Fruit fly (Drosophila melanogaster) whole organism, embryonic: ENCODE results near the gene CG4951.
A peak's percentile ranks its signal among the peaks of the same experiment; 100 is the strongest.

Source experiments
- Adf1 ChIP-seq: fragments of 200-800 bp; sonication (Bioruptor generic); IDR thresholded peaks from 2 replicates; pipeline ENCODE4 v1.3.6; 2022; ENCODE audit warnings: missing biosample characterization, missing genetic modification characterization
- CG10321 ChIP-seq: fragments of 200-800 bp; sonication (Bioruptor generic); IDR thresholded peaks from 2 replicates; pipeline ENCODE4 v1.3.6; 2022; ENCODE audit warnings: missing biosample characterization, missing genetic modification characterization
- CG10979 ChIP-seq: fragments of 200-800 bp; sonication (Bioruptor generic); optimal IDR thresholded peaks from 2 replicates; lab custom pipeline; 2018; ENCODE audit warnings: missing biosample characterization, mild to moderate bottlenecking, missing genetic modification characterization, moderate library complexity
- CG11093 ChIP-seq: fragments of 200-800 bp; sonication (Bioruptor generic); IDR thresholded peaks from 3 replicates; pipeline ENCODE4 v1.3.6; 2022; ENCODE audit warnings: missing biosample characterization, missing genetic modification characterization
- CG13775 ChIP-seq: fragments of 200-800 bp; sonication (Bioruptor generic); optimal IDR thresholded peaks from 3 replicates; lab custom pipeline; 2017; ENCODE audit warnings: missing biosample characterization, mild to moderate bottlenecking, missing genetic modification characterization
- CG15269 ChIP-seq: fragments of 200-800 bp; sonication (Bioruptor generic); optimal IDR thresholded peaks from 2 replicates; lab custom pipeline; 2018; ENCODE audit warnings: missing biosample characterization, mild to moderate bottlenecking, missing genetic modification characterization, moderate library complexity
- CG1602 ChIP-seq: fragments of 200-800 bp; sonication (Bioruptor generic); optimal IDR thresholded peaks from 3 replicates; lab custom pipeline; 2016; ENCODE audit warnings: missing biosample characterization, missing genetic modification characterization
- CG1647 ChIP-seq: fragments of 200-800 bp; sonication (Bioruptor generic); optimal IDR thresholded peaks from 3 replicates; lab custom pipeline; 2016; ENCODE audit warnings: missing biosample characterization, missing genetic modification characterization
- CG17361 ChIP-seq: fragments of 200-800 bp; sonication (Bioruptor generic); IDR thresholded peaks from 3 replicates; pipeline ENCODE4 v1.3.6; 2022; ENCODE audit warnings: missing biosample characterization, missing genetic modification characterization
- CG17912 ChIP-seq: fragments of 200-800 bp; sonication (Bioruptor generic); optimal IDR thresholded peaks from 2 replicates; lab custom pipeline; 2018; ENCODE audit warnings: missing biosample characterization, mild to moderate bottlenecking, missing genetic modification characterization
- CG33557 ChIP-seq: fragments of 200-800 bp; sonication (Bioruptor generic); optimal IDR thresholded peaks from 2 replicates; lab custom pipeline; 2019; ENCODE audit warnings: missing biosample characterization, mild to moderate bottlenecking, missing genetic modification characterization, moderate library complexity
- CG34422 ChIP-seq: fragments of 200-800 bp; sonication (Bioruptor generic); IDR thresholded peaks from 3 replicates; pipeline ENCODE4 v1.3.6; 2022; ENCODE audit warnings: missing biosample characterization, missing genetic modification characterization
- CG4282 ChIP-seq: fragments of 200-800 bp; sonication (Bioruptor generic); optimal IDR thresholded peaks from 2 replicates; lab custom pipeline; 2016; ENCODE audit warnings: missing biosample characterization, missing genetic modification characterization
- CG4707 ChIP-seq: fragments of 200-800 bp; sonication (Bioruptor generic); optimal IDR thresholded peaks from 2 replicates; lab custom pipeline; 2018; ENCODE audit warnings: missing biosample characterization, mild to moderate bottlenecking, missing genetic modification characterization, moderate library complexity
- CG4854 ChIP-seq: fragments of 200-800 bp; sonication (Bioruptor generic); optimal IDR thresholded peaks from 2 replicates; lab custom pipeline; 2016; ENCODE audit warnings: missing biosample characterization, missing genetic modification characterization, inconsistent platforms
- CG5953 ChIP-seq: fragments of 200-800 bp; sonication (Bioruptor generic); IDR thresholded peaks from 2 replicates; pipeline ENCODE4 v1.3.6; 2022; ENCODE audit warnings: missing biosample characterization, missing genetic modification characterization
- CG6175 ChIP-seq: fragments of 200-800 bp; sonication (Bioruptor generic); IDR thresholded peaks from 3 replicates; pipeline ENCODE4 v1.3.6; 2022; ENCODE audit warnings: missing biosample characterization, missing genetic modification characterization
- CG7271 ChIP-seq: fragments of 200-800 bp; sonication (Bioruptor generic); optimal IDR thresholded peaks from 2 replicates; lab custom pipeline; 2018; ENCODE audit warnings: missing biosample characterization, mild to moderate bottlenecking, missing genetic modification characterization, moderate library complexity
- CG7372 ChIP-seq: fragments of 200-800 bp; sonication (Bioruptor generic); IDR thresholded peaks from 2 replicates; pipeline ENCODE4 v1.3.6; 2022; ENCODE audit warnings: missing biosample characterization, missing genetic modification characterization
- CG8281 ChIP-seq: fragments of 200-800 bp; sonication (Bioruptor generic); optimal IDR thresholded peaks from 2 replicates; lab custom pipeline; 2018; ENCODE audit warnings: missing biosample characterization, mild to moderate bottlenecking, missing genetic modification characterization, moderate library complexity
- CG8924 ChIP-seq: fragments of 200-800 bp; optimal IDR thresholded peaks from 3 replicates; lab custom pipeline; 2019; ENCODE audit warnings: missing biosample characterization, mild to moderate bottlenecking, missing genetic modification characterization, moderate library complexity
- CG9727 ChIP-seq: fragments of 200-800 bp; sonication (Bioruptor generic); optimal IDR thresholded peaks from 3 replicates; lab custom pipeline; 2017; ENCODE audit warnings: missing biosample characterization, mild to moderate bottlenecking, missing genetic modification characterization
- Dek ChIP-seq: fragments of 200-800 bp; sonication (Bioruptor generic); optimal IDR thresholded peaks from 3 replicates; lab custom pipeline; 2019; ENCODE audit warnings: missing biosample characterization, mild to moderate bottlenecking, missing genetic modification characterization, moderate library complexity
- Dref ChIP-seq: fragments of 200-800 bp; sonication (Bioruptor generic); IDR thresholded peaks from 2 replicates; pipeline ENCODE4 v1.3.6; 2022; ENCODE audit warnings: missing biosample characterization, missing genetic modification characterization
- MBD-R2 ChIP-seq: fragments of 200-800 bp; sonication (Bioruptor generic); IDR thresholded peaks from 2 replicates; pipeline ENCODE4 v1.3.6; 2022; ENCODE audit warnings: missing biosample characterization, missing genetic modification characterization
- Oaz ChIP-seq: fragments of 200-800 bp; sonication (Bioruptor generic); IDR thresholded peaks from 2 replicates; pipeline ENCODE4 v1.3.6; 2022; ENCODE audit warnings: missing biosample characterization, missing genetic modification characterization
- Optix ChIP-seq: fragments of 200-800 bp; sonication (Bioruptor generic); IDR thresholded peaks from 3 replicates; pipeline ENCODE4 v1.3.6; 2022; ENCODE audit warnings: missing biosample characterization, missing genetic modification characterization
- PHDP ChIP-seq: fragments of 200-800 bp; sonication (Bioruptor generic); optimal IDR thresholded peaks from 3 replicates; lab custom pipeline; 2018; ENCODE audit warnings: missing biosample characterization, mild to moderate bottlenecking, missing genetic modification characterization, moderate library complexity
- Side ChIP-seq: fragments of 200-800 bp; sonication (Bioruptor generic); optimal IDR thresholded peaks from 2 replicates; lab custom pipeline; 2016; ENCODE audit warnings: missing biosample characterization, missing genetic modification characterization
- Sry-δ ChIP-seq: fragments of 200-800 bp; sonication (Bioruptor generic); optimal IDR thresholded peaks from 2 replicates; lab custom pipeline; 2016; ENCODE audit warnings: missing biosample characterization, missing genetic modification characterization
- Xbp1 ChIP-seq: fragments of 200-800 bp; sonication (Bioruptor generic); optimal IDR thresholded peaks from 3 replicates; lab custom pipeline; 2016; ENCODE audit warnings: missing biosample characterization, mild to moderate bottlenecking, missing genetic modification characterization
- ab ChIP-seq: fragments of 200-800 bp; sonication (Bioruptor generic); optimal IDR thresholded peaks from 2 replicates; lab custom pipeline; 2016; ENCODE audit warnings: missing biosample characterization, missing genetic modification characterization
- aop ChIP-seq: fragments of 200-800 bp; sonication (Bioruptor generic); IDR thresholded peaks from 2 replicates; pipeline ENCODE4 v1.3.6; 2022; ENCODE audit warnings: missing biosample characterization, missing genetic modification characterization
- crp ChIP-seq, 2 experiments: fragments of 200-800 bp; sonication (Bioruptor generic); optimal IDR thresholded peaks; 2 replicates in 1 of 2; 3 replicates in 1 of 2; lab custom pipeline; 2017; ENCODE audit warnings: missing biosample characterization in 2 of 2, missing genetic modification characterization in 2 of 2, mild to moderate bottlenecking in 1 of 2, moderate library complexity in 1 of 2
- dpn ChIP-seq, 2 experiments: fragments of 200-800 bp; sonication (Bioruptor generic); optimal IDR thresholded peaks; 3 replicates each; lab custom pipeline; 2016; ENCODE audit warnings: missing biosample characterization in 2 of 2, missing genetic modification characterization in 2 of 2
- eve ChIP-seq, 2 experiments: fragments of >200 bp; optimal IDR thresholded peaks; 2 replicates each; lab custom pipeline; 2017; ENCODE audit warnings: missing biosample characterization in 2 of 2, missing genetic modification characterization in 2 of 2
- fru ChIP-seq: fragments of >200 bp; optimal IDR thresholded peaks from 2 replicates; lab custom pipeline; 2017
- ftz-f1 ChIP-seq: fragments of 200-800 bp; sonication (Bioruptor generic); optimal IDR thresholded peaks from 2 replicates; lab custom pipeline; 2016; ENCODE audit warnings: missing biosample characterization, missing genetic modification characterization
- grau ChIP-seq: fragments of 200-800 bp; optimal IDR thresholded peaks from 3 replicates; lab custom pipeline; 2019; ENCODE audit warnings: missing biosample characterization, mild to moderate bottlenecking, missing genetic modification characterization, moderate library complexity
- grn ChIP-seq: fragments of 200-800 bp; sonication (Bioruptor generic); optimal IDR thresholded peaks from 3 replicates; lab custom pipeline; 2017; ENCODE audit warnings: missing biosample characterization, missing genetic modification characterization
- gsb-n ChIP-seq: fragments of 200-800 bp; sonication (Bioruptor generic); optimal IDR thresholded peaks from 3 replicates; lab custom pipeline; 2018; ENCODE audit warnings: missing biosample characterization, mild to moderate bottlenecking, missing genetic modification characterization
- ind ChIP-seq: fragments of 200-800 bp; sonication (Bioruptor generic); optimal IDR thresholded peaks from 3 replicates; lab custom pipeline; 2016; ENCODE audit warnings: missing biosample characterization, missing genetic modification characterization
- maf-S ChIP-seq: fragments of 200-800 bp; sonication (Bioruptor generic); optimal IDR thresholded peaks from 2 replicates; lab custom pipeline; 2016; ENCODE audit warnings: missing biosample characterization, missing genetic modification characterization
- oc ChIP-seq: fragments of 200-800 bp; sonication (Bioruptor generic); optimal IDR thresholded peaks from 2 replicates; lab custom pipeline; 2018; ENCODE audit warnings: missing biosample characterization, mild to moderate bottlenecking, missing genetic modification characterization, moderate library complexity
- onecut ChIP-seq: fragments of 200-800 bp; sonication (Bioruptor generic); IDR thresholded peaks from 2 replicates; pipeline ENCODE4 v1.3.6; 2022; ENCODE audit warnings: missing biosample characterization, missing genetic modification characterization
- pum ChIP-seq: fragments of 200-800 bp; sonication (Bioruptor generic); optimal IDR thresholded peaks from 2 replicates; lab custom pipeline; 2016; ENCODE audit warnings: missing biosample characterization, missing genetic modification characterization
- row ChIP-seq: fragments of 200-800 bp; sonication (Bioruptor generic); IDR thresholded peaks from 3 replicates; pipeline ENCODE4 v1.3.6; 2022; ENCODE audit warnings: missing biosample characterization, missing genetic modification characterization
- sob ChIP-seq: fragments of 200-800 bp; sonication (Bioruptor generic); IDR thresholded peaks from 2 replicates; pipeline ENCODE4 v1.3.6; 2022; ENCODE audit warnings: missing biosample characterization, missing genetic modification characterization
- trem ChIP-seq: fragments of 200-800 bp; optimal IDR thresholded peaks from 3 replicates; lab custom pipeline; 2019; ENCODE audit warnings: missing biosample characterization, mild to moderate bottlenecking, missing genetic modification characterization, moderate library complexity
- unpg ChIP-seq: fragments of 200-800 bp; sonication (Bioruptor generic); optimal IDR thresholded peaks from 3 replicates; lab custom pipeline; 2018; ENCODE audit warnings: missing biosample characterization, mild to moderate bottlenecking, missing genetic modification characterization, moderate library complexity
- vfl ChIP-seq: fragments of 200-800 bp; sonication (Bioruptor generic); optimal IDR thresholded peaks from 2 replicates; lab custom pipeline; 2016; ENCODE audit warnings: missing biosample characterization, missing genetic modification characterization

Gene CG4951

DNA sequence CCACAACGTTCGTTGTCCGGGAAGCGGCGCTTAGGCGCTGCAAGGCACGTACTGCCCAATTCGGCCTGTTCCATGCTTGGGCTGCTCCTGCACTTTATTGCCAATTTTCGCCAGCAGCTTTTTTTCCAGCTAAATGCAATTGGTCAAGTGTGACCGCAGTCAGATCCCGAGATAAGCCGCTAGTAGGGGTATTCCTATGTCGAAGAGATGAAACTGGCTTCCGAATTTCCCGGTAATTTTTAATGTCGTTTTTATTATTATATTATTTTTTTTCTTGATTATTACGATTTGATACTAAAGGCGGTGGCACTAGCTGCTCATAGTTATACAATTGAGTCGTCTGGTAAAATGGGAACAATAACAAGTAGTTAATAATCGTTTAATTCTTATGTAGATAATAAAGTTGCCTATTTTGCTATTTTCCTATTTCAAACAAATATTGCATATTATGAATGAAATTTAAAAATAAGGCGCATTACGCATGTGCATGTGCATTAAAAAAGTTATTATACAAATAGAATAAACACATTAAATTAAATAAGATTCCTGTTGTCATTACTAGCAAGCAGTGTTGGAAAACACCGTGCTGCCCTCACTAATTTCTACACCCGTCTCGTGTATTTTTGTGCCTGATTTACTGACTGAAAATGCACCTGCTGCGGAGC is 37.4 kb downstream of the CG4951 start, which contains the start of the genes CG5003 and mRpS22 (continued):
- no peak for TF ChIP-seq CG17912 (GFP tag; lab: Kevin White, UChicago)
- no peak for TF ChIP-seq CG4707 (GFP tag; lab: Kevin White, UChicago)
- peak; percentile 11 for TF ChIP-seq trem (tag; lab: Kevin White, UChicago)
- peak; percentile 43 for TF ChIP-seq Xbp1
- TF ChIP-seq dpn (GFP tag; optimal IDR thresholded peaks at IDR 0.05; lab: Kevin White, UChicago) = peak in 1 of 2 experiments; percentile 52
- no peak for TF ChIP-seq eve (GFP tag; optimal IDR thresholded peaks at IDR 0.05; lab: Kevin White, UChicago)
- peak; percentile 44 for TF ChIP-seq PHDP
- TF ChIP-seq oc (tag; lab: Kevin White, UChicago) = no peak
- no peak; the same call in 2 of the 3 replicates for TF ChIP-seq CG34422
- TF ChIP-seq fru (lab: Kevin White, UChicago) = no peak
- peak; percentile 74 for TF ChIP-seq sob
- no peak for TF ChIP-seq Side (GFP tag; lab: Kevin White, UChicago)
- TF ChIP-seq CG1647 (GFP tag; lab: Kevin White, UChicago) = peak; percentile 55
- TF ChIP-seq CG5953 (GFP tag; lab: Robert Waterston, UW) = no peak
- TF ChIP-seq CG15269 (tag; lab: Kevin White, UChicago) = peak; percentile 66
- TF ChIP-seq maf-S (GFP tag; lab: Kevin White, UChicago) = no peak
- peak; percentile 22 for TF ChIP-seq pum (GFP tag; lab: Kevin White, UChicago)
- TF ChIP-seq CG33557 = peak; percentile 38
- peak; percentile 42 for TF ChIP-seq Sry-δ
- peak; percentile 83 for TF ChIP-seq row (GFP tag; lab: Robert Waterston, UW)
- TF ChIP-seq aop (GFP tag; lab: Robert Waterston, UW) = no peak
- peak; percentile 68 for TF ChIP-seq MBD-R2 (GFP tag; lab: Robert Waterston, UW)
- TF ChIP-seq CG13775 (GFP tag; lab: Kevin White, UChicago) = peak; percentile 75
- peak; percentile 25 for TF ChIP-seq CG1602 (GFP tag; lab: Kevin White, UChicago)
- peak; percentile 50 for TF ChIP-seq Dek (tag; lab: Kevin White, UChicago)
- no peak for TF ChIP-seq CG6175 (GFP tag; lab: Robert Waterston, UW)
- peak; percentile 11 for TF ChIP-seq vfl (GFP tag; lab: Kevin White, UChicago)
- TF ChIP-seq grau (tag; lab: Kevin White, UChicago) = peak; percentile 68
- peak; percentile 40 for TF ChIP-seq CG10979
- TF ChIP-seq Dref (GFP tag; lab: Robert Waterston, UW) = no peak
- TF ChIP-seq CG17361 (GFP tag; lab: Robert Waterston, UW) = peak; percentile 88; the same call in 2 of the 3 replicates
- peak; percentile 35; the same call in 1 of the 2 replicates for TF ChIP-seq Oaz (GFP tag; lab: Robert Waterston, UW)
- TF ChIP-seq CG8924 (tag; lab: Kevin White, UChicago) = peak; percentile 73
- no peak for TF ChIP-seq CG4854 (GFP tag; lab: Kevin White, UChicago)
- no peak for TF ChIP-seq CG4282 (GFP tag; lab: Kevin White, UChicago)
- TF ChIP-seq CG7271 (tag; lab: Kevin White, UChicago) = no peak
- peak; percentile 54 for TF ChIP-seq gsb-n (tag; lab: Kevin White, UChicago)
- TF ChIP-seq CG7372 (GFP tag; lab: Robert Waterston, UW) = peak; percentile 52; the same call in 1 of the 2 replicates
- TF ChIP-seq Optix = no peak
- 0 out of 3 replicates have a peak, but pooled peaks have one; percentile 25 for TF ChIP-seq CG11093 (GFP tag; lab: Robert Waterston, UW)
- TF ChIP-seq grn (GFP tag; lab: Kevin White, UChicago) = peak; percentile 51
- peak; percentile 9; the same call in 1 of the 2 replicates for TF ChIP-seq onecut (GFP tag; lab: Robert Waterston, UW)
- no peak for TF ChIP-seq ftz-f1
- TF ChIP-seq ind (GFP tag; lab: Kevin White, UChicago) = peak; percentile 59
- TF ChIP-seq crp (GFP tag; optimal IDR thresholded peaks at IDR 0.05; lab: Kevin White, UChicago) = peak in 1 of 2 experiments; percentile 19
- peak; percentile 8 for TF ChIP-seq CG8281 (tag; lab: Kevin White, UChicago)
- peak; percentile 74 for TF ChIP-seq CG9727 (GFP tag; lab: Kevin White, UChicago)
- no peak for TF ChIP-seq CG10321 (GFP tag; lab: Robert Waterston, UW)
- no peak for TF ChIP-seq ab (GFP tag; lab: Kevin White, UChicago)
- TF ChIP-seq Adf1 (GFP tag; lab: Robert Waterston, UW) = no peak
- TF ChIP-seq unpg (GFP tag; lab: Kevin White, UChicago) = peak; percentile 38
